Worm (Caenorhabditis elegans) whole organism, L4 larva: ENCODE results near the gene gakh-1.

ENCODE experiments used
- F26F4.8 ChIP-seq: fragments of 200-800 bp; sonication (Bioruptor generic); conservative IDR thresholded peaks from 2 replicates; pipeline ENCODE4 v1.3.6; 2022; ENCODE audit warnings: missing genetic modification characterization, missing compliant biosample characterization
- Y5F2A.4 ChIP-seq: fragments of 200-800 bp; sonication (Bioruptor generic); optimal IDR thresholded peaks from 2 replicates; lab custom pipeline; 2018; ENCODE audit warnings: mild to moderate bottlenecking, missing genetic modification characterization, missing compliant biosample characterization
- ZK337.2 ChIP-seq: fragments of 200-800 bp; sonication (Bioruptor generic); IDR thresholded peaks from 2 replicates; pipeline ENCODE4 v1.3.6; 2022; ENCODE audit warnings: missing genetic modification reagents, missing genetic modification characterization, missing compliant biosample characterization
- ZK546.5 ChIP-seq, 2 experiments: sonication (generic microtip); optimal IDR thresholded peaks; 2 replicates each; lab custom pipeline; 2017; ENCODE audit warnings: missing biosample characterization in 2 of 2, missing genetic modification characterization in 2 of 2
- ama-1 ChIP-seq: fragments of 150-350 bp; optimal IDR thresholded peaks from 2 replicates; lab custom pipeline; 2014; ENCODE audit warnings: inconsistent platforms, mixed read lengths
- ceh-20 ChIP-seq: fragments of 200-800 bp; sonication (Bioruptor generic); IDR thresholded peaks from 2 replicates; pipeline ENCODE4 v1.3.6; 2022; ENCODE audit warnings: missing genetic modification reagents, missing genetic modification characterization, missing compliant biosample characterization
- ceh-28 ChIP-seq: fragments of 150-350 bp; optimal IDR thresholded peaks from 2 replicates; lab custom pipeline; 2014; ENCODE audit warnings: missing biosample characterization, missing genetic modification reagents, missing genetic modification characterization
- ceh-44 ChIP-seq: fragments of 200-800 bp; sonication (Bioruptor generic); IDR thresholded peaks from 2 replicates; pipeline ENCODE4 v1.3.6; 2022; ENCODE audit warnings: missing genetic modification reagents, missing genetic modification characterization, missing compliant biosample characterization
- ces-1 ChIP-seq: fragments of 150-350 bp; sonication (generic microtip); optimal IDR thresholded peaks from 4 replicates; lab custom pipeline; 2014; ENCODE audit warnings: missing biosample characterization, missing genetic modification reagents, missing genetic modification characterization
- daf-16 ChIP-seq, 3 experiments: sonication (generic microtip); optimal IDR thresholded peaks; 2 replicates each; lab custom pipeline; 2016 to 2017; ENCODE audit warnings: missing genetic modification characterization in 3 of 3, missing genetic modification reagents in 3 of 3, mild to moderate bottlenecking in 2 of 3, missing compliant biosample characterization in 2 of 3, missing biosample characterization in 1 of 3, moderate library complexity in 1 of 3
- dmd-6 ChIP-seq: fragments of 200-800 bp; sonication (Bioruptor generic); IDR thresholded peaks from 2 replicates; pipeline ENCODE4 v1.3.6; 2022; ENCODE audit warnings: missing genetic modification reagents, missing genetic modification characterization, missing compliant biosample characterization
- dmd-8 ChIP-seq: fragments of 200-800 bp; sonication (Bioruptor generic); IDR thresholded peaks from 2 replicates; pipeline ENCODE4 v1.3.6; 2022; ENCODE audit warnings: missing genetic modification characterization, missing compliant biosample characterization
- dve-1 ChIP-seq: sonication (generic microtip); optimal IDR thresholded peaks from 2 replicates; lab custom pipeline; 2017; ENCODE audit warnings: antibody characterized with exemption, mild to moderate bottlenecking, missing genetic modification characterization, missing compliant biosample characterization; ENCODE audit not compliant: insufficient read depth
- egl-27 ChIP-seq: sonication (generic microtip); optimal IDR thresholded peaks from 3 replicates; lab custom pipeline; 2017; ENCODE audit warnings: missing biosample characterization, missing genetic modification reagents, missing genetic modification characterization
- fkh-10 ChIP-seq: fragments of 150-350 bp; optimal IDR thresholded peaks from 2 replicates; lab custom pipeline; 2014; ENCODE audit warnings: missing biosample characterization, missing genetic modification reagents, missing genetic modification characterization
- hlh-11 ChIP-seq: fragments of 200-800 bp; sonication (Bioruptor generic); optimal IDR thresholded peaks from 2 replicates; lab custom pipeline; 2018; ENCODE audit warnings: mild to moderate bottlenecking, missing genetic modification characterization, missing compliant biosample characterization
- lin-1 ChIP-seq: fragments of 200-800 bp; sonication (Bioruptor generic); IDR thresholded peaks from 2 replicates; pipeline ENCODE4 v1.3.6; 2022; ENCODE audit warnings: missing genetic modification reagents, missing genetic modification characterization, missing compliant biosample characterization
- lin-13 ChIP-seq: fragments of 150-350 bp; optimal IDR thresholded peaks from 2 replicates; lab custom pipeline; 2014; ENCODE audit warnings: missing biosample characterization, missing genetic modification reagents, missing genetic modification characterization
- lin-15B ChIP-seq: fragments of 150-350 bp; sonication (generic microtip); optimal IDR thresholded peaks from 3 replicates; lab custom pipeline; 2014; ENCODE audit warnings: missing biosample characterization, missing genetic modification characterization
- lin-38 ChIP-seq: fragments of 200-800 bp; sonication (Bioruptor generic); IDR thresholded peaks from 2 replicates; pipeline ENCODE4 v1.3.6; 2022; ENCODE audit warnings: missing genetic modification reagents, missing genetic modification characterization, missing compliant biosample characterization
- lir-3 ChIP-seq: sonication (generic microtip); optimal IDR thresholded peaks from 2 replicates; lab custom pipeline; 2016; ENCODE audit warnings: mild to moderate bottlenecking, missing genetic modification characterization, missing compliant biosample characterization
- lsy-2 ChIP-seq, 2 experiments: fragments of 150-350 bp in 1 of 2; sonication (generic microtip) in 1 of 2; optimal IDR thresholded peaks; 2 replicates each; lab custom pipeline; 2014 to 2017; ENCODE audit warnings: missing biosample characterization in 2 of 2, missing genetic modification characterization in 2 of 2
- madf-9 ChIP-seq: fragments of 200-800 bp; sonication (Bioruptor generic); conservative IDR thresholded peaks from 2 replicates; pipeline ENCODE4 v1.3.6; 2022; ENCODE audit warnings: missing genetic modification reagents, missing genetic modification characterization, missing compliant biosample characterization
- mdt-29 ChIP-seq: fragments of 200-800 bp; sonication (Bioruptor generic); IDR thresholded peaks from 2 replicates; pipeline ENCODE4 v1.3.6; 2022; ENCODE audit warnings: missing genetic modification reagents, missing genetic modification characterization, missing compliant biosample characterization
- mes-2 ChIP-seq: sonication (generic microtip); optimal IDR thresholded peaks from 2 replicates; lab custom pipeline; 2016; ENCODE audit warnings: missing genotype, mild to moderate bottlenecking, missing genetic modification characterization, missing compliant biosample characterization; ENCODE audit not compliant: poor library complexity, severe bottlenecking
- mxl-3 ChIP-seq: fragments of 200-800 bp; sonication (Bioruptor generic); optimal IDR thresholded peaks from 2 replicates; lab custom pipeline; 2018; ENCODE audit warnings: mild to moderate bottlenecking, missing genetic modification characterization, missing compliant biosample characterization
- nhr-10 ChIP-seq: fragments of 150-350 bp; optimal IDR thresholded peaks from 2 replicates; lab custom pipeline; 2014; ENCODE audit warnings: missing biosample characterization, missing genetic modification characterization
- nhr-237 ChIP-seq: sonication (generic microtip); optimal IDR thresholded peaks from 2 replicates; lab custom pipeline; 2017; ENCODE audit warnings: missing biosample characterization, missing genetic modification characterization
- nhr-25 ChIP-seq: sonication (generic microtip); optimal IDR thresholded peaks from 2 replicates; lab custom pipeline; 2017; ENCODE audit warnings: missing genetic modification characterization, mild to moderate bottlenecking, missing compliant biosample characterization, antibody characterized with exemption, moderate library complexity, borderline replicate concordance; ENCODE audit not compliant: insufficient read depth
- nhr-28 ChIP-seq: fragments of 150-350 bp; optimal IDR thresholded peaks from 2 replicates; lab custom pipeline; 2014; ENCODE audit warnings: missing biosample characterization, missing genetic modification characterization
- nhr-48 ChIP-seq: sonication (generic microtip); optimal IDR thresholded peaks from 2 replicates; lab custom pipeline; 2016; ENCODE audit warnings: mild to moderate bottlenecking, missing genetic modification characterization, missing compliant biosample characterization
- nhr-6 ChIP-seq: fragments of 150-350 bp; optimal IDR thresholded peaks from 2 replicates; lab custom pipeline; 2014; ENCODE audit warnings: missing biosample characterization, missing genetic modification characterization
- nhr-76 ChIP-seq: fragments of 150-350 bp; optimal IDR thresholded peaks from 2 replicates; lab custom pipeline; 2014; ENCODE audit warnings: missing biosample characterization, missing genetic modification characterization
- nhr-77 ChIP-seq: fragments of 150-350 bp; optimal IDR thresholded peaks from 2 replicates; lab custom pipeline; 2014; ENCODE audit warnings: missing biosample characterization, missing genetic modification characterization
- pha-4 ChIP-seq, 2 experiments: fragments of 150-350 bp in 1 of 2; fragments of 200-800 bp in 1 of 2; sonication (Bioruptor generic) in 1 of 2; IDR thresholded peaks in 1 of 2; optimal IDR thresholded peaks in 1 of 2; 2 replicates each; pipeline versions ENCODE4 v1.3.6 to Lab custom; 2014 to 2022; ENCODE audit warnings: missing genetic modification characterization in 2 of 2, missing genetic modification reagents in 2 of 2, missing biosample characterization in 1 of 2, missing compliant biosample characterization in 1 of 2
- pqm-1 ChIP-seq: sonication (generic microtip); optimal IDR thresholded peaks from 2 replicates; lab custom pipeline; 2017; ENCODE audit warnings: missing biosample characterization, missing genetic modification characterization
- rbr-2 ChIP-seq: sonication (generic microtip); optimal IDR thresholded peaks from 2 replicates; lab custom pipeline; 2016; ENCODE audit warnings: missing genotype, missing genetic modification characterization, missing compliant biosample characterization
- set-16 ChIP-seq: fragments of 200-800 bp; sonication (Bioruptor generic); IDR thresholded peaks from 2 replicates; pipeline ENCODE4 v1.3.6; 2022; ENCODE audit warnings: missing genetic modification reagents, missing genetic modification characterization, missing compliant biosample characterization
- skn-1 ChIP-seq: fragments of 150-350 bp; optimal IDR thresholded peaks from 2 replicates; lab custom pipeline; 2014; ENCODE audit warnings: missing biosample characterization, missing genetic modification characterization
- snpc-1.2 ChIP-seq: fragments of 200-800 bp; sonication (Bioruptor generic); IDR thresholded peaks from 2 replicates; pipeline ENCODE4 v1.3.6; 2022; ENCODE audit warnings: missing genetic modification reagents, missing genetic modification characterization, missing compliant biosample characterization
- spr-1 ChIP-seq: sonication (generic microtip); optimal IDR thresholded peaks from 2 replicates; lab custom pipeline; 2016; ENCODE audit warnings: mild to moderate bottlenecking, missing genetic modification characterization, missing compliant biosample characterization
- spr-3 ChIP-seq: fragments of 200-800 bp; sonication (Bioruptor generic); optimal IDR thresholded peaks from 2 replicates; lab custom pipeline; 2018; ENCODE audit warnings: mild to moderate bottlenecking, missing genetic modification characterization, missing compliant biosample characterization
- tag-97 ChIP-seq: fragments of 200-800 bp; sonication (Bioruptor generic); IDR thresholded peaks from 2 replicates; pipeline ENCODE4 v1.3.6; 2022; ENCODE audit warnings: missing genetic modification characterization, missing compliant biosample characterization
- tra-1 ChIP-seq: fragments of 200-800 bp; sonication (Bioruptor generic); IDR thresholded peaks from 2 replicates; pipeline ENCODE4 v1.3.6; 2022; ENCODE audit warnings: missing genetic modification reagents, missing genetic modification characterization, missing compliant biosample characterization
- unc-39 ChIP-seq: sonication (generic microtip); optimal IDR thresholded peaks from 2 replicates; lab custom pipeline; 2017; ENCODE audit warnings: missing biosample characterization, missing genetic modification characterization
- vab-7 ChIP-seq: fragments of 200-800 bp; sonication (Bioruptor generic); IDR thresholded peaks from 2 replicates; pipeline ENCODE4 v1.3.6; 2022; ENCODE audit warnings: missing genetic modification reagents, missing genetic modification characterization, missing compliant biosample characterization
- zfp-2 ChIP-seq: sonication (generic microtip); optimal IDR thresholded peaks from 2 replicates; lab custom pipeline; 2016; ENCODE audit warnings: mild to moderate bottlenecking, missing genetic modification characterization, missing compliant biosample characterization
- zfp-3 ChIP-seq: fragments of 200-800 bp; sonication (Bioruptor generic); conservative IDR thresholded peaks from 2 replicates; pipeline ENCODE4 v1.3.6; 2022; ENCODE audit warnings: missing genetic modification reagents, missing genetic modification characterization, missing compliant biosample characterization
- zip-2 ChIP-seq: fragments of 150-350 bp; optimal IDR thresholded peaks from 2 replicates; lab custom pipeline; 2014; ENCODE audit warnings: missing biosample characterization, missing genetic modification characterization
- ztf-11 ChIP-seq: fragments of 150-350 bp; optimal IDR thresholded peaks from 2 replicates; lab custom pipeline; 2014; ENCODE audit warnings: missing biosample characterization, missing genetic modification characterization

Gene gakh-1

DNA sequence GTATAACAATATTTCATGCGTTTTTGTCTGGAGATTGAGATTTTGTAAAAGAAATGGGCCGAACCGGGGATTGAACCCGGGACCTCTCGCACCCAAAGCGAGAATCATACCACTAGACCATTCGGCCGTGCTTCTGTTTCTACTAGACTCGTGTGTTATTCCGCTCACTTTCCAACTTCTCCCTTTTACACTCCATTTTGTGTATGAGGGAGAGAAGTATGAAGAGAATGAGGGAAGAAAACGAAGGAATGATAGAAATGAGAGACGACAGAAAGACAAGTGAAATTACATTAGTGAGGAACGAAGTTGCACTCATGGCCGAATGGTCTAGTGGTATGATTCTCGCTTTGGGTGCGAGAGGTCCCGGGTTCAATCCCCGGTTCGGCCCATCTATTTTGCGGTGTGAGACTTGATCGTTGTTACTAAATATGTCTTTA lies 18.9 kb downstream of the gakh-1 start (continued):
- TF ChIP-seq ztf-11 (tag; lab: Kevin White, UChicago) = no peak
- TF ChIP-seq ces-1 (GFP tag; lab: Kevin White, UChicago) = peak; percentile 91
- TF ChIP-seq lir-3 (tag; lab: Kevin White, UChicago) = peak; percentile 83
- TF ChIP-seq lsy-2 (tag; optimal IDR thresholded peaks at IDR 0.05; lab: Kevin White, UChicago) = peak; percentile 74 to 85
- peak; percentile 86 to 90 for TF ChIP-seq daf-16 (GFP tag; optimal IDR thresholded peaks at IDR 0.05; lab: Kevin White, UChicago)
- peak; percentile 75 for TF ChIP-seq daf-16 (tag; optimal IDR thresholded peaks at IDR 0.05; lab: Kevin White, UChicago)
- TF ChIP-seq nhr-76 (tag; lab: Kevin White, UChicago) = no peak
- peak; percentile 85 for TF ChIP-seq mdt-29
- peak; percentile 87 for TF ChIP-seq madf-9
- TF ChIP-seq Y5F2A.4 (GFP tag; lab: Kevin White, UChicago) = peak; percentile 73
- peak; percentile 68 for TF ChIP-seq lin-1 (GFP tag; lab: Robert Waterston, UW)
- TF ChIP-seq nhr-25 = peak; percentile 89
- TF ChIP-seq vab-7 (GFP tag; lab: Robert Waterston, UW) = peak; percentile 92
- peak; percentile 7 for TF ChIP-seq pqm-1 (tag; lab: Kevin White, UChicago)
- peak; percentile 93 for TF ChIP-seq snpc-1.2
- TF ChIP-seq unc-39 (tag; lab: Kevin White, UChicago) = no peak
- TF ChIP-seq lin-38 (GFP tag; lab: Robert Waterston, UW) = peak; percentile 84
- no peak for TF ChIP-seq skn-1 (tag; lab: Kevin White, UChicago)
- peak; percentile 69 for TF ChIP-seq dmd-6 (GFP tag; lab: Robert Waterston, UW)
- peak; percentile 48 for TF ChIP-seq nhr-77
- TF ChIP-seq lin-13 = peak; percentile 66
- no peak for TF ChIP-seq lin-15B
- peak; percentile 74 for TF ChIP-seq egl-27 (tag; lab: Kevin White, UChicago)
- TF ChIP-seq mxl-3 (GFP tag; lab: Kevin White, UChicago) = peak; percentile 78
- TF ChIP-seq tag-97 (GFP tag; lab: Robert Waterston, UW) = peak; percentile 82; the same call in 1 of the 2 replicates
- peak; percentile 57 for TF ChIP-seq fkh-10 (GFP tag; lab: Kevin White, UChicago)
- TF ChIP-seq nhr-10 (tag; lab: Kevin White, UChicago) = peak; percentile 67
- TF ChIP-seq zip-2 (tag; lab: Kevin White, UChicago) = peak; percentile 82
- peak; percentile 39; the same call in 1 of the 2 replicates for TF ChIP-seq F26F4.8 (GFP tag; lab: Robert Waterston, UW)
- TF ChIP-seq nhr-28 = peak; percentile 59
- TF ChIP-seq tra-1 (GFP tag; lab: Robert Waterston, UW) = peak; percentile 88
- TF ChIP-seq ZK337.2 = 0 out of 2 replicates have a peak, but pooled peaks have one; percentile 25
- peak; percentile 94 for TF ChIP-seq pha-4 (GFP tag; IDR thresholded peaks at IDR 0.05; lab: Robert Waterston, UW)
- TF ChIP-seq pha-4 (tag; optimal IDR thresholded peaks at IDR 0.05; lab: Kevin White, UChicago) = no peak
- TF ChIP-seq dmd-8 (GFP tag; lab: Robert Waterston, UW) = peak; percentile 94
- peak; percentile 87 for TF ChIP-seq mes-2 (tag; lab: Kevin White, UChicago)
- TF ChIP-seq spr-1 (tag; lab: Kevin White, UChicago) = peak; percentile 86
- peak; percentile 48 for TF ChIP-seq zfp-2
- peak; percentile 86 for TF ChIP-seq ceh-20 (GFP tag; lab: Robert Waterston, UW)
- TF ChIP-seq zfp-3 = peak; percentile 88
- peak; percentile 85 for TF ChIP-seq nhr-48 (tag; lab: Kevin White, UChicago)
- TF ChIP-seq nhr-237 = peak; percentile 24
- TF ChIP-seq ceh-28 (tag; lab: Kevin White, UChicago) = peak; percentile 26
- TF ChIP-seq hlh-11 = peak; percentile 83
- no peak for TF ChIP-seq ama-1 (lab: Kevin White, UChicago)
- TF ChIP-seq set-16 (GFP tag; lab: Robert Waterston, UW) = peak; percentile 37; the same call in 1 of the 2 replicates
- TF ChIP-seq ceh-44 = peak; percentile 58; the same call in 1 of the 2 replicates
- TF ChIP-seq ZK546.5 (tag; optimal IDR thresholded peaks at IDR 0.05; lab: Kevin White, UChicago) = no peak
- peak; percentile 90 for TF ChIP-seq spr-3 (GFP tag; lab: Kevin White, UChicago)
- TF ChIP-seq rbr-2 = peak; percentile 92
- TF ChIP-seq nhr-6 (tag; lab: Kevin White, UChicago) = peak; percentile 76
- peak; percentile 73 for TF ChIP-seq dve-1
